Worm (Caenorhabditis elegans) whole organism, dauer: ENCODE data around the gene nhr-142.
"Not testable (repeated sequence)": the region's sequence is repeated elsewhere in the genome, so short reads cannot be mapped to it uniquely, and the experiment has no call there.

Source experiments
- unc-62 ChIP-seq: sonication (generic microtip); optimal IDR thresholded peaks from 2 replicates; lab custom pipeline; 2017; ENCODE audit warnings: missing biosample characterization, missing genetic modification reagents, missing genetic modification characterization

The nhr-142 gene

DNA sequence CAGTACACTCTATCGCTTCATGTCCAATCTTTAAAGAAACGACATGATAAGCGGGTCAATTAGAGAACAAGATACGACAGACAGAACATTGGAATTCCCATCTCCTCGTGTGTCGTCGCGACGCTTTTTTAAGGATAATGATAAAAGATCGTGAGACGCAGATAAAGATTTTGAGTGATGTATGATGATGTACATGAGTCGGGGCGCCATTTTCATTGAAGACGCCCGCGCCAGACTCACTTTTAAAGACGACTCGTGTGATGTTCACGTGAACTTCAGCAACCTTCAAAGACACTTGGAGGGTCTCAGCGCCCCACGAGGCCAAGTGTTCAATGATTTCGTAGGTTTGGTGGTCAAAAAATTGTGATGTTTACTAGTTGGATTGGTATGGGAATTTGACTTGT lies 22.1 kb downstream of the nhr-142 start:
- no peak for TF ChIP-seq unc-62 (GFP tag; lab: Kevin White, UChicago)

ce11 chrV:5765081-5765480 lies 25.3 kb downstream of the nhr-142 start, which contains the start of gene pgph-2:
pgph-2 (plus strand) TSS chrV:5765127.
- TF ChIP-seq unc-62 (GFP tag; lab: Kevin White, UChicago): no peak

DNA sequence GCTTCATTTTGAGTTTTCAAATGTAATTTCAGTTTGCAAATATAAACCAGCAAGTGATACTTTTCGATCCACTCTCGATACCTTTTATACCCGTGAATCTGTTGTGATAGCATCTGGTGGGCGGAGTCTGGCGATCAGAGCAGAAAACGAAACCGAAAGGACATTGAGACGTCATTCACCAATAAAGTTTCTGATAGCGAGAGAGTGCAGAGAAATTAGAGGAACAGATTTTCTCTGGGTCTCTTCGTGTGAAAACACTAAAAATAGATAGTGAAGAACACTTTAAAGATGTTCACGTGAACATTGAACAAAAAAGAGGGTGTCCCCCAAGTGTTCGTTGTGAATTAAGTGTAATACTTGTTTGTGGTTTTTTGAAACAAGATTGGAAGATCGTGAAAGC lies 26.6 kb downstream of the nhr-142 start, which contains the start of gene pgph-3:
Gene pgph-3, minus strand, starts transcription at position 60 of the 400 bp plus-strand sequence.
- TF ChIP-seq unc-62 (GFP tag; lab: Kevin White, UChicago): no peak

DNA sequence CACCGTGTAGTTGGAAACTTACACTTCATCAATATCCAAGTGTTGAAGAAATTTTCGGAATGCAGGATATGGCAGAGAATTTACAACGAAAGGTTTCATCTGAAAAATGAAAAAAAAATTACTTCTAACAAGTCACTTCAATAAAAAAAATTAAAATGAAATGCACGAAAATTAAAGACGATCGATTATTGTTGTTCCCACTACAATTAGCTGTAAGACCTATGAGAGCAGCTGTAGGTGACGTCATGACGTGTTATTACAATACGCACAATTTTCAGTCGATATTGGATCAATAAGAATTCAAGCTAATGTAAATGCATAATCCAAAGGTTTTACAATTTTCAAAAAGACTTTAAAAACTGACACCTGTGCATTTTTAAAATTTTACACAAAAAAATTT lies 30.2 kb downstream of the nhr-142 start, which contains the start of gene C53A3.1:
Gene C53A3.1, minus strand, starts transcription at position 101 of the 400 bp plus-strand sequence.
- TF ChIP-seq unc-62 (GFP tag; lab: Kevin White, UChicago): no peak

ce11 chrV:5758780-5759179 lies 31.6 kb downstream of the nhr-142 start, which contains the start of gene C53A3.4:
C53A3.4 (minus strand) TSS chrV:5758880.
- TF ChIP-seq unc-62 (GFP tag; lab: Kevin White, UChicago): no peak

DNA sequence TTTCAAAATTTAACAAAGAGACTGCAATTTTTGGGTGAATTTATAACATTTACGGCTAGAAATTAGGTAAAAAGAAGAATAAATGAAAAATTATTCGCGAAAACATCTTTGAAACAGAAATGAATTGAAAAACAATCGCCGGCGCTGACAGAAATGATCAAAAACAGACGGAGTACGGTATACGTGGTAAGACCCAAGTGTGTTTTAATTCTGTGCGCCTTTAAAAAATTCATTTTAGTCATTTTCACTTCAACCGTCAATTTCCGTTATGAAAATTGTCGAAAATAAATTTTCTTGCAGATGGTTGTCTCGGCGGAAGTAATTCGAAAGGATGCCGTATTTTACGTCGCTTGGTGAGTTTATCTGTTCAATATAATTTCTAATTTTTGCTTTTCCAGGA lies 34.2 kb downstream of the nhr-142 start, which contains the start of gene C53A3.3:
Gene C53A3.3, plus strand, starts transcription at position 301 of the 400 bp plus-strand sequence.
- TF ChIP-seq unc-62 (GFP tag; lab: Kevin White, UChicago): no peak

- not testable (repeated sequence) for TF ChIP-seq unc-62 (GFP tag; lab: Kevin White, UChicago)
Measured at ce11 chrV:5755203-5755693, 35.1 kb downstream of the nhr-142 start, which contains the start of gene K09H11.11. K09H11.11 (minus strand) TSS chrV:5755253.

DNA sequence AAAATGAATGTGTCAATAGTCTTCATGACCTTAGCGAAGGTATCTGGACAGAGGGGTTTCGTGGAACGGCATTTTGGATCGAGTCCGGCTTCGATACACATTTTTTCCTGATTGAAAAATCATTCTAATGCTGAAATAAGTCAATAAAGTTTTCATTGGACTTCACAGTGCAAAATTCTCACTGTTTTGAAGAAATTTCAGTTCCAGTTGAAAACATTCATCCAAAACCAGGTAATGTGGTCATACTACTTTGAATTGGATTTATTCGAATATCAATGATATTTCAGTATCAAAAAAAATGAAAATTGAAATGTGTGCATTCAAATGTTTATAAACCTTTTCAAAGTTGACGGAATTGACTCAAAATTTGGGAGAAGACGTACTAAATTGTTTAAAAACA lies 36.9 kb downstream of the nhr-142 start, which contains the start of gene pgph-1:
Gene pgph-1, minus strand, starts transcription at position 101 of the 400 bp plus-strand sequence.
- TF ChIP-seq unc-62 (GFP tag; lab: Kevin White, UChicago): no peak

DNA sequence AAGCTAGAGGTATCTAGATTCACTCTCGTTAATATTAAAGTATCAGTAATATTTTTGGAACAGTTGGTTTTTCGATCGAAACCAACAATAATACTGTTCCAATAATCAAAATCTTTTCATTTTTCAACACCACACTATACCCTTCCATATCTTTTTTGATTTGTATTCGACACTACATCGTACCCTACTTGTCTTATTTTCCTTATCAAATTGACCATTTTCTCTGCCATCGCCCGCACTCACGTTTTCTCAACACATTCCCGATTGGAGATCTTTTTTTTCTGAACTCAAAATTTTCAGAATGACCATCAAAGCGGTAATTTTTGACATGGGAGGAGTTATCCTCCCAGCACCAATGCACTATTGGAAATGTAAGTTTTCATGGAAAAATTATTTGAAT lies 42.8 kb downstream of the nhr-142 start, which contains the start of gene acds-10:
Gene acds-10, plus strand, starts transcription at position 301 of the 400 bp plus-strand sequence.
- no peak for TF ChIP-seq unc-62 (GFP tag; lab: Kevin White, UChicago)

ce11 chrV:5746237-5746636 lies 44.1 kb downstream of the nhr-142 start:
- no peak for TF ChIP-seq unc-62 (GFP tag; lab: Kevin White, UChicago)

DNA sequence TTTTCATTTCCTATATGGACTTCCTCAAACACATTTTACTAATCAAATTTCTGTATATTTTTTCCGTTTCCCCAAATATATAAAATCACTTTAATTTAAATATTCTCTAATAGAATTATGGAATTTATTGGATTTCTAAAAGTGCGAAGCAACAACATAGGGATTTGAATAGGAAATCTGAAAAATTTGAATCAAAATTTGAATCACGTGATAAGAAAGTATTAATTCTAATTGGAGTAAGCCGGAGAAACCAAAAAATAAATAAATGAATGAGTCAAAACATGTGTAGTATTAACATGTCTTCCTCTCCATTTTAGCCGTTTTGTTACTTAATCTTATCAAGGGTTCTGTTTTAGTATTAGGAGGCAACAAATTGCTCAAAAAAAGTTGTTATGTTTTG lies 49.1 kb downstream of the nhr-142 start:
- no peak for TF ChIP-seq unc-62 (GFP tag; lab: Kevin White, UChicago)

DNA sequence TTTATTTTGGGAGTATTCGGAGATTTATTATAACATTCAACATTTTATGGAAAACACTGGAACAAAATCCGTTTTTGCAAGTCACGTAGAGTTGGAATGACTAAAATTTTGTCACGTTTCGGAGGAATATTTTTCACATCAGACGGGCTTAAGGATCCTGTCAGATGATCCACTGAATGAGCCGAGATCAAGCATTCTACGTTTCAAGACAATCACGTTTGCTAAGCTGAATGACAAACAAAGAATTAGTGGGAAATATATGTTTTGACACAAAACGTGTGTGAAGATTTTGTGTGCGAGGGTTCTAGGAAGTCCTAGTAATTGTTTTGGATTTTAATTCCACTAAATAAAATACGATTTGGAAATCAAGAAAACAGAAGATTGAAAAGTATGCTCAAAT lies 50.9 kb downstream of the nhr-142 start:
- TF ChIP-seq unc-62 (GFP tag; lab: Kevin White, UChicago): no peak

DNA sequence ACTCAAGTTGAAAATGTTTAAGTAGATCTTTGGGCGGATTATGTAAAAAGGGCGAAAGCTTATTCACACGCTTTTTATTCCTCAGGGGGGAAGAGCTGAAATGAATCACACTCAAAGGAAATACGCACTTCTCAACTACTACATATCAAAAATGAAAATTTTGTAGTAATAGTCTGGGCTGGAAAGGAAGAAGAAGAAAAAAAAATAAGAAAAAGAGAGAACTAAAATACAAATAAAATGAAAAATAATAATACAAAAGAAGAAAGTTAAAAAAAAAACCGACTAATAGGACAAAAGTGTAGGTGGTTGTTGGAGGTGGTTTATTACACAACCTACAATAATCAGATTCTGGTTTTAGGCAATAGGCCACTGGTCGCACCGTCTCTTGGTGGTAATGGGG lies 54.3 kb downstream of the nhr-142 start, which contains the start of gene K09H11.6:
Gene K09H11.6, minus strand, starts transcription at position 101 of the 400 bp plus-strand sequence.
- no peak for TF ChIP-seq unc-62 (GFP tag; lab: Kevin White, UChicago)
